Worm (Caenorhabditis elegans): ENCODE results near the gene Y43C5A.3.

- no peak for TF ChIP-seq ref-1 (GFP tag; conservative IDR thresholded peaks at IDR 0.05)
- no peak for TF ChIP-seq med-1 (GFP tag; optimal IDR thresholded peaks at IDR 0.05; ENCODE audit: insufficient read depth)
- no peak for TF ChIP-seq T22C8.4 (GFP tag; IDR thresholded peaks at IDR 0.05)
Measured at ce11 chrIV:10273360-10273759, 476 bp upstream of the Y43C5A.3 start.

All from whole organism, midembryonic.